Fruit fly (Drosophila melanogaster): ENCODE results near the gene cyc.

dm6 chr3L:19861215-19861614 lies 45.5 kb upstream of the cyc start:
- TF ChIP-seq Kr (GFP tag; optimal IDR thresholded peaks at IDR 0.05) = no peak
- no peak for TF ChIP-seq dan (GFP tag; IDR thresholded peaks at IDR 0.05)
